Worm (Caenorhabditis elegans) whole organism, L3 larva: Measurements from ENCODE around the gene F40G9.15.

Experiments used
- R02D3.7 ChIP-seq: fragments of 150-350 bp; optimal IDR thresholded peaks from 2 replicates; lab custom pipeline; 2014; ENCODE audit warnings: missing biosample characterization, missing genetic modification characterization
- aly-2 ChIP-seq: fragments of 150-350 bp; optimal IDR thresholded peaks from 2 replicates; lab custom pipeline; 2014; ENCODE audit warnings: missing biosample characterization, missing genetic modification characterization
- ceh-16 ChIP-seq: sonication (generic microtip); optimal IDR thresholded peaks from 2 replicates; lab custom pipeline; 2017; ENCODE audit warnings: missing biosample characterization, missing genetic modification characterization
- ceh-28 ChIP-seq: fragments of 150-350 bp; optimal IDR thresholded peaks from 2 replicates; lab custom pipeline; 2014; ENCODE audit warnings: missing biosample characterization, missing genetic modification reagents, missing genetic modification characterization
- ceh-9 ChIP-seq: sonication (generic microtip); optimal IDR thresholded peaks from 2 replicates; lab custom pipeline; 2018; ENCODE audit warnings: missing biosample characterization, missing genetic modification characterization
- egl-27 ChIP-seq: sonication (generic microtip); optimal IDR thresholded peaks from 4 replicates; lab custom pipeline; 2017; ENCODE audit warnings: missing biosample characterization, missing genetic modification reagents, missing genetic modification characterization
- egl-5 ChIP-seq: fragments of 150-350 bp; optimal IDR thresholded peaks from 2 replicates; lab custom pipeline; 2017; ENCODE audit warnings: missing biosample characterization, missing genetic modification reagents, missing genetic modification characterization, inconsistent platforms
- elt-2 ChIP-seq: sonication (generic microtip); optimal IDR thresholded peaks from 2 replicates; lab custom pipeline; 2016; ENCODE audit warnings: missing genetic modification reagents, mild to moderate bottlenecking, missing genetic modification characterization, missing compliant biosample characterization
- eor-1 ChIP-seq, 2 experiments: fragments of 150-350 bp; optimal IDR thresholded peaks; 2 replicates each; lab custom pipeline; 2014 to 2018; ENCODE audit warnings: missing biosample characterization in 2 of 2, missing genetic modification characterization in 2 of 2
- fkh-2 ChIP-seq: fragments of 150-350 bp; optimal IDR thresholded peaks from 2 replicates; lab custom pipeline; 2014; ENCODE audit warnings: missing biosample characterization, missing genetic modification reagents, missing genetic modification characterization
- fos-1 ChIP-seq: fragments of 150-350 bp; optimal IDR thresholded peaks from 2 replicates; lab custom pipeline; 2014; ENCODE audit warnings: missing biosample characterization, missing genetic modification characterization
- hmg-11 ChIP-seq: sonication (generic microtip); optimal IDR thresholded peaks from 2 replicates; lab custom pipeline; 2016; ENCODE audit warnings: missing genetic modification characterization, missing compliant biosample characterization
- lin-15B ChIP-seq: fragments of 150-350 bp; optimal IDR thresholded peaks from 2 replicates; lab custom pipeline; 2014; ENCODE audit warnings: missing biosample characterization, missing genetic modification characterization
- lin-39 ChIP-seq: fragments of 150-350 bp; optimal IDR thresholded peaks from 2 replicates; lab custom pipeline; 2018; ENCODE audit warnings: missing biosample characterization, missing genetic modification reagents, missing genetic modification characterization
- lsy-12 ChIP-seq: sonication (generic microtip); optimal IDR thresholded peaks from 2 replicates; lab custom pipeline; 2016; ENCODE audit warnings: mild to moderate bottlenecking, missing genetic modification characterization, missing compliant biosample characterization
- mml-1 ChIP-seq: fragments of 150-350 bp; sonication (generic microtip); optimal IDR thresholded peaks from 3 replicates; lab custom pipeline; 2014; ENCODE audit warnings: missing biosample characterization, missing genetic modification characterization
- nhr-11 ChIP-seq: fragments of 150-350 bp; optimal IDR thresholded peaks from 2 replicates; lab custom pipeline; 2014; ENCODE audit warnings: missing biosample characterization, missing genetic modification characterization
- nhr-23 ChIP-seq: fragments of 150-350 bp; optimal IDR thresholded peaks from 2 replicates; lab custom pipeline; 2014; ENCODE audit warnings: missing biosample characterization, missing genetic modification reagents, missing genetic modification characterization
- nhr-25 ChIP-seq: sonication (generic microtip); optimal IDR thresholded peaks from 2 replicates; lab custom pipeline; 2017; ENCODE audit warnings: missing biosample characterization, missing genetic modification characterization
- nhr-28 ChIP-seq: fragments of 150-350 bp; optimal IDR thresholded peaks from 2 replicates; lab custom pipeline; 2014; ENCODE audit warnings: missing biosample characterization, missing genetic modification characterization
- nhr-76 ChIP-seq: fragments of 150-350 bp; sonication (generic microtip); optimal IDR thresholded peaks from 5 replicates; lab custom pipeline; 2014; ENCODE audit warnings: missing biosample characterization, missing genetic modification characterization
- pha-4 ChIP-seq: fragments of 150-350 bp; optimal IDR thresholded peaks from 2 replicates; lab custom pipeline; 2014; ENCODE audit warnings: missing biosample characterization, missing genetic modification reagents, missing genetic modification characterization
- pqm-1 ChIP-seq: fragments of 150-350 bp; optimal IDR thresholded peaks from 2 replicates; lab custom pipeline; 2017; ENCODE audit warnings: missing biosample characterization, missing genetic modification characterization, inconsistent platforms
- sea-2 ChIP-seq: fragments of 150-350 bp; sonication (generic microtip); optimal IDR thresholded peaks from 4 replicates; lab custom pipeline; 2014; ENCODE audit warnings: missing biosample characterization, missing genetic modification reagents, missing genetic modification characterization
- skn-1 ChIP-seq: fragments of 150-350 bp; optimal IDR thresholded peaks from 2 replicates; lab custom pipeline; 2014; ENCODE audit warnings: missing biosample characterization, missing genetic modification characterization
- snpc-4 ChIP-seq: fragments of 150-350 bp; optimal IDR thresholded peaks from 2 replicates; lab custom pipeline; 2014; ENCODE audit warnings: missing biosample characterization, missing genetic modification characterization
- tbx-2 ChIP-seq: sonication (generic microtip); optimal IDR thresholded peaks from 2 replicates; lab custom pipeline; 2016; ENCODE audit warnings: mild to moderate bottlenecking, missing genetic modification characterization, missing compliant biosample characterization
- zag-1 ChIP-seq: fragments of 150-350 bp; optimal IDR thresholded peaks from 2 replicates; lab custom pipeline; 2014; ENCODE audit warnings: missing biosample characterization, missing genetic modification characterization

Gene F40G9.15

DNA sequence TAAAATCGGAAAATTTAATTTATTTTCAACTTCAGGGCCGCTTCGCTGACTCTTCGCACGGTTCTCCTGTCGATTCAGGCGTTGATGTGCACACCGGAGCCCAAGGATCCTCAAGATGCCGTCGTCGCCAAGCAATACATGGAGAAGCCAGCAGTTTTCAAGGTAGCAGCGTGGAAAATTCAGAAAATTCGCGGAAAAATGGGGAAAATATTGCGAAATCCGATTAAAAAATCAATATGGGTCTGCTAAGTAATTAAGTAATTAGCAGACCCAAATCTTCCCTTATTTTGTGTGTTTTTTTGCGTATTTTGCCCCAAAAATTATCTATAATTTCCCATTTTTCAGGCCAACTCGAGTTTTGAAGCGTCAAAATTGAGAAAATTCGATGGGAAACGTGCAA, 7.1 kb downstream of the F40G9.15 start:
- TF ChIP-seq skn-1 (tag; lab: Kevin White, UChicago) (no peak), nhr-28 (tag; lab: Kevin White, UChicago) (no peak), R02D3.7 (tag; lab: Kevin White, UChicago) (no peak), mml-1 (tag; lab: Kevin White, UChicago) (no peak), tbx-2 (tag; lab: Kevin White, UChicago) (no peak), pqm-1 (tag; lab: Kevin White, UChicago) (no peak), zag-1 (tag; lab: Kevin White, UChicago) (no peak)

DNA sequence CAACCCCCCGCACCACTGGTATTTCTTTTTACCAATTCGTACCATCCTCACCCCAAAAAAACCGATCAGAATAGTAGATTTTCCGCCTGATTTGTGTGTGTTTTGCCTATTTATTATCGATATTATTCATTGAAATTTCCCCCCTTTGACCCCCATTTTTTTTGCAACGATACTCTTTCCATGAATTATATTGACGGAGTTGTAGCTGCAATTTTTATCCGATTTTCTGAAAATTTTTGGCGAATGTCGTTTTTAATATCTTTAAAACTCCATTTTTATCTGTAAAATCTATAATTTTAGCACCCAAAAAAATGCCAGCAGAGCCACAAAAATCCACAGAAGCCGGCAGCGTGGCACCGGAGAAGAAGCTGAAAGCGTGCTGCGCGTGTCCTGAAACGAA, 8.5 kb downstream of the F40G9.15 start, which contains the start of gene cox-17:
Gene cox-17 (plus strand): TSS at position 301 of the 400 bp plus-strand sequence.
- TF ChIP-seq nhr-23 (no peak), elt-2 (peak; percentile 6)
- TF ChIP-seq, all 47 proteins: peak for 1

DNA sequence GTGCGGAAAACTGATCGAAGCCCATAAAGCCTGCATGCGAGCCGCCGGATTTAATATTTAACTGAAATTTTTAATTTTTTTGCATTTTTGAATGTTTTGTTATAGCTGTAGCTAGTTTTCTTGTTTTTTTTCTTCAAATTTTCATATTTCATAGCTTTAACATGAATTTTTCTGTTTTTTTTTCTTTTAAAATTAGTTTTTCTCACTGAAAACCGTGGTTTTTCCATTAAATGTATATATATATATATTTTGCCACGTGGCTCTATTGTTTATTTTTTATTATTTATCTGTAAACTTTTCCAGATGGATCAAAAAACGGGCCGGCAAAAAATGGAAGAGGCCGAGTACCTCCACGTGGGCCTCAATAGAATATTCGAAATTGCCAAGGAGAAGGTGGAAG, 9.6 kb downstream of the F40G9.15 start, which contains the start of gene sec-20:
Gene sec-20 (plus strand): TSS at position 301 of the 400 bp plus-strand sequence.
- TF ChIP-seq nhr-28 (tag; lab: Kevin White, UChicago) (no peak), lin-15B (tag; lab: Kevin White, UChicago) (no peak), nhr-25 (tag; lab: Kevin White, UChicago) (no peak), egl-27 (tag; lab: Kevin White, UChicago) (no peak), hmg-11 (tag; lab: Kevin White, UChicago) (no peak), nhr-11 (tag; lab: Kevin White, UChicago) (no peak), zag-1 (tag; lab: Kevin White, UChicago) (no peak), nhr-76 (tag; lab: Kevin White, UChicago) (no peak), pqm-1 (tag; lab: Kevin White, UChicago) (no peak), aly-2 (no peak), snpc-4 (tag; lab: Kevin White, UChicago) (no peak), lin-39 (tag; lab: Kevin White, UChicago) (no peak), fos-1 (tag; lab: Kevin White, UChicago) (no peak), nhr-23 (no peak), skn-1 (tag; lab: Kevin White, UChicago) (no peak), ceh-16 (tag; lab: Kevin White, UChicago) (no peak)

DNA sequence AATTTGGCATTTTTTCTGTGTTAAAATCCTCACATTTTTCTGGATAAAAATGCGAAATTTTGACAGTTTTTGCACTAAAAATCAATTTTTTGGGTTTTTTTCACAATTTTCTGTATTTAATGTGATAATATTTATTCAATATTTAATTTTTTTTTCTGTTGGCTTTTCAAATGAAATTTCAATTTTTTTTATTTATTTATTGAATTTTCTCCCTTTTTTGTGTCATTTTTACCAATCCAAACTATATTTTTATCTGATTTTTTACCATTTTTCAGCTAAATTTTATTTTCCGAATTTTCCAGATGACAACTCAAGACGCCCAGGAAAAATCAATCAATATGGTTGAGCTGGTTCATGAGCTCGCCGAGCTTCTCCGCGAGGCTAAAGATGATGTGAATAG, 12.0 kb downstream of the F40G9.15 start, which contains the start of gene F40G9.17:
Gene F40G9.17 (plus strand): TSS at position 301 of the 400 bp plus-strand sequence.
- TF ChIP-seq sea-2, result no peak
- no peak for TF ChIP-seq eor-1 (tag; optimal IDR thresholded peaks at IDR 0.05; lab: Kevin White, UChicago)
- TF ChIP-seq nhr-23, result no peak

DNA sequence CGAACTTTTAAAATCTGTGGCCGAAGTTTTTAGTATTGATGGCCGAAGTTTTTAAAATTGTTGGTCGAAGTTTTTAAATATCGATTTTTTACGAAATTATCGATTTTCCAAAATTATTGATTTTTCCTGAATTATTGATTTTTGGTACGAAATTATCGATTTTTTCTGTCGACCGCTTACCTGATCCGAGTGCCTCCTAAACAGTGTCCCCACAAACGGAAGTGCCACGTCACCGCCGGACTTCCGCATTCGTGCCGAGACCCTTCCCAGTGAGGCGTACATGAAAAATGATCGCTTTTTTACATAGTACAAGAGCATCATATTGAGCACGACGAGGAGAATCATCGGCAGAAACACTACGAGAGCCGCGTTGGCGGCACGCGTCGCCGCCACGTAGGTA, 21.8 kb downstream of the F40G9.15 start:
- TF ChIP-seq pqm-1 (tag; lab: Kevin White, UChicago), result no peak
- TF ChIP-seq egl-5 (tag; lab: Kevin White, UChicago), result no peak
- no peak for TF ChIP-seq pha-4
- TF ChIP-seq hmg-11 (tag; lab: Kevin White, UChicago), result no peak
- TF ChIP-seq ceh-28 (tag; lab: Kevin White, UChicago), result peak; percentile 96
- no peak for TF ChIP-seq zag-1 (tag; lab: Kevin White, UChicago)

DNA sequence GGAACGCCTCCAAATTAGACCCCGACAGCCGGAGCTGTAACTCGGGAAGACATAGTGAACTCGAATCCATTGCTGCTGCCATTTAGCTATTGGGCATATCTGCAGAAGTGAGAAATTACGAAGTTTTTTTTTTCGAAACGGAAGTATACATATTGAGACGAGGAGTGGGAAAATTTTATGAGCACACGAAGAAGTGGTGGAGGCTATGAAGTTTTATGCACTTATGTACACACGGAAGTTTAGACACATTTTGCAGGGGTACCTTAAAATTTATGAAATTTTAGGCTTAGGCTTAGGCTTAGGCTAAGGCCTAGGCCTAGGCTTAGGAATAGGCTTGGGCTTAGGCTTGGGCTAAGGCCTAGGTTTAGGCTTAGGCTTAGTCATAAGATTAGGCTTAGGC, 24.8 kb downstream of the F40G9.15 start, which contains the start of gene W10C4.1:
Gene W10C4.1 (minus strand): TSS at position 101 of the 400 bp plus-strand sequence.
- no peak for TF ChIP-seq snpc-4 (tag; lab: Kevin White, UChicago)
- TF ChIP-seq hmg-11 (tag; lab: Kevin White, UChicago), result no peak
- no peak for TF ChIP-seq aly-2
- TF ChIP-seq fkh-2, result no peak
- TF ChIP-seq R02D3.7 (tag; lab: Kevin White, UChicago), result no peak
- TF ChIP-seq ceh-16 (tag; lab: Kevin White, UChicago), result no peak
- no peak for TF ChIP-seq zag-1 (tag; lab: Kevin White, UChicago)
- no peak for TF ChIP-seq ceh-9 (tag; lab: Kevin White, UChicago)
- no peak for TF ChIP-seq lsy-12 (tag; lab: Kevin White, UChicago)
